Worm (Caenorhabditis elegans): ENCODE measurements around the gene cnb-1.
A peak's percentile ranks its signal among the peaks of the same experiment; 100 is the strongest.

The cnb-1 gene

DNA sequence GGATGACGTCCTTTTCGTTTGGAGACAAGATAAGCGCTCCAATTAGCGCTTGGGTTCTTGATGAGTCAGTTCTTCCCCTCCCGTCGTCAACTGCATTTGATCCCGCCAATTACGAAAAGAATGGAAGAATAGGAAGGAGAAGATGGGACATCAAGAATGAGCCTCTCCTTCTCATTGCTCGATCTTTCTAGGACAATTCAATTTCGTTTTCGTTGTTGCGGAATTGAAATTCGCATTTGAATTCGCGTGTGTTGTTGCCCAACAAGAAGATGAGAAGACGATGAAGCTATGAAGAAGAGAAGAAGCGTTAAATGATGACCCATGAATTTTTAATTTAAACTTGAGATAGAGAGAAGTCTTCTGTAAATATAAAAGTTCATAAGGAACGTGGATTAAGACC lies 38.7 kb upstream of the cnb-1 start:
- no peak for TF ChIP-seq nhr-76 (tag; optimal IDR thresholded peaks at IDR 0.05)
- TF ChIP-seq fkh-10 (GFP tag; optimal IDR thresholded peaks at IDR 0.05), result peak; percentile 36

DNA sequence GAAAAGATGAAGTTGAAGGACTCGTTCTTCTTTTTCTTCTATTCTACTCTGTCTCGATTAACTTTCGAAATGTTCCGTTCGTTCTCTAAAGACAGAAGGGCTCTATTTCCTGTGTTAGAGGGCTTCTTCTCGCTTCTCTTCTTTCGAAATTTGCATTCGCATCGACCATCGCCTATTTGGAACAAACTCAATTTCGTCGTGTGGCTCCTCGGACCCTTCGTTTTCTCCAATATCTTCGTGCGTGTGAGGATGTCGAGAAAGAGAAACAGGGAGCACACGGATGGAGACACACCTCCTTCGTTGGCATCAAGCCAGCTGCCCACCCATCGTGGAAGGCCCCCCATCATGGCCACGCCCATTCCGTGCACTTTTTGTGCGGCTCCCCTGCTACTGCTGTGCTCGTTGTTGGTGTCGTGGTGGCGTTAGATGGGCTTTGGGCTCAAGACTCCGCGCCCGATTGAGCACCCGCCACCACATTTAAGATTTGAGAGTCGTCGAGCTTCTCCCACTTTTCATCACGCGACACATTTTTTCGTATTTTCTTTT lies 34.3 kb upstream of the cnb-1 start:
- TF ChIP-seq nhr-76 (tag; optimal IDR thresholded peaks at IDR 0.05) (no peak), nfya-1 (tag; optimal IDR thresholded peaks at IDR 0.05; ENCODE audit: insufficient read depth) (peak; percentile 27), fkh-10 (GFP tag; optimal IDR thresholded peaks at IDR 0.05) (peak; percentile 91)

DNA sequence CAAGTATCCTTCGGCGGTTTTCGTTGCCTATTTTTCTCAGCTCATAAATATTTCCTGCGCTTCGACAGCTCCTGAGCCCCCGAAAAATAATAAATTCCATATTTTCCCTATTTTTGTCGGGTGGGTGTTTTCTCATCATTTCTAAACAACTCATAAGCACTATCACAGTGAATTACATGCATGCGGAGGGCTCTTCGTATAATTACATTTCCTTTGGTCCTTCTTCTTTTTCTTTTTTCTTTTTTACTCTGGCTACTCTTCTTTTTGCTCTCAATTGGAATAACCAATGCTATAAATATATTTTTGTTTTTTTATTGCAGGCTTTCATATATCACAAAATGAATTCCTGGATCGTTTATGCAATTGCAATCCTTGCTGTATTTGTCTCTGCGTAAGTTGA lies 33.6 kb upstream of the cnb-1 start, which contains the start of gene T02E9.5:
T02E9.5 (plus strand) TSS at position 321 of the 400 bp plus-strand sequence.
- TF ChIP-seq elt-3 (tag; optimal IDR thresholded peaks at IDR 0.05) (no peak), nhr-67 (tag; optimal IDR thresholded peaks at IDR 0.05) (no peak), ZK546.5 (tag; optimal IDR thresholded peaks at IDR 0.05) (no peak), ama-1 (optimal IDR thresholded peaks at IDR 0.05) (no peak), nhr-76 (tag; optimal IDR thresholded peaks at IDR 0.05) (no peak), lsy-12 (tag; optimal IDR thresholded peaks at IDR 0.05) (no peak), elt-1 (tag; optimal IDR thresholded peaks at IDR 0.05) (no peak), nhr-77 (tag; optimal IDR thresholded peaks at IDR 0.05) (no peak), ztf-4 (tag; optimal IDR thresholded peaks at IDR 0.05) (no peak), unc-39 (tag; optimal IDR thresholded peaks at IDR 0.05) (no peak), jun-1 (tag; optimal IDR thresholded peaks at IDR 0.05) (no peak), ceh-82 (tag; optimal IDR thresholded peaks at IDR 0.05) (no peak), lin-39 (tag; optimal IDR thresholded peaks at IDR 0.05) (no peak), egl-27 (tag; optimal IDR thresholded peaks at IDR 0.05) (no peak)

DNA sequence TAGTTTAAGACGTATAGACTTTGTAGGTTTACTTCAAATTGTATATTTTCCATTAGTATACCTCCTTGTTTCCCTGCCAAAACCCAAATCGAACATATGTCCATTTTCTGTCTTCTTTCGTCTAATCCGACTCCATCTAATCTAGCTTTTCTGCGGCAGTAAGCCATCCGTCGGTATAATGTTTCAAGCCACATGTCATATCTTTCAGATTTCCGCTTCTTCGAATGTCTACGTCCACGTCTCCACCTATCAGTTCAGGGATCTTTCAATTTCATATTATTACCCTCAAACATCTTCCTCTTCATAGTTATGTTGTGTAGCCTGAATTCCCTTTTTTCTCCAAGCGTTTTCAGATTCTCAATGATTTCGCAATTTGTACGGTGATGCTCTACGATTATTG lies 31.4 kb upstream of the cnb-1 start:
- peak; percentile 48 for TF ChIP-seq nhr-43 (tag; optimal IDR thresholded peaks at IDR 0.05; ENCODE audit: poor library complexity, severe bottlenecking)
- peak; percentile 60 for TF ChIP-seq elt-1 (tag; optimal IDR thresholded peaks at IDR 0.05)
- TF ChIP-seq ztf-4 (tag; optimal IDR thresholded peaks at IDR 0.05), result no peak
- TF ChIP-seq mdl-1 (tag; optimal IDR thresholded peaks at IDR 0.05), result no peak
- peak; percentile 15 for TF ChIP-seq nhr-28 (tag; optimal IDR thresholded peaks at IDR 0.05)

DNA sequence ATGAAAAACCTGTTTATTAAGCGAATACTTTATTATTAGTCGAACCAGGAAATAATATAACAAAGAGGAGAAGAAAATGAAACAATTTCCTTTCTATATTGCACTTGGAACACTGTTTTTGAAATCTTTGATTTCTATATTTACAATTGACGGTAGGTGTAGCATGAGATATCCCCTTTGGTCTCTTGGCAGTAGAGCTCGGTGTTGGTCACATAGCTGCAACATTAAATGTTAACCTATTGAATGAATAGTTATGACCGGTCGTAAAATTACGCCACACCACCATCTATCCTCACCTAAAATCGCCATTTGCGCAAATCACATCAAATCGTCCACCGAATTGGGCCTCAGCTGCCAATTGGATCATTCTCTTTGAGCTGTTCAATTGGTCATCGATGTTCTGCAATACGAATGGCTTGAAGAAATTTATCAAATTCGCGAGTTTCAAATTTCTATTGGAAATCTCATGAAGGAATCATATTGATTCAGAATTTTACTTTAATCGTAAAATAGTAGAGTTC lies 30.7 kb upstream of the cnb-1 start:
- TF ChIP-seq nfya-1 (tag; optimal IDR thresholded peaks at IDR 0.05; ENCODE audit: insufficient read depth) (no peak), mml-1 (tag; optimal IDR thresholded peaks at IDR 0.05) (no peak), ZK546.5 (tag; optimal IDR thresholded peaks at IDR 0.05) (no peak), zag-1 (tag; optimal IDR thresholded peaks at IDR 0.05) (no peak), nhr-25 (tag; optimal IDR thresholded peaks at IDR 0.05) (no peak), pqm-1 (tag; optimal IDR thresholded peaks at IDR 0.05) (no peak), skn-1 (tag; optimal IDR thresholded peaks at IDR 0.05) (no peak), aly-2 (tag; optimal IDR thresholded peaks at IDR 0.05) (no peak), lin-39 (tag; optimal IDR thresholded peaks at IDR 0.05) (no peak), fkh-10 (GFP tag; optimal IDR thresholded peaks at IDR 0.05) (no peak), sea-2 (GFP tag; optimal IDR thresholded peaks at IDR 0.05) (no peak), fkh-2 (tag; optimal IDR thresholded peaks at IDR 0.05) (no peak), nhr-12 (tag; optimal IDR thresholded peaks at IDR 0.05) (no peak), nhr-67 (tag; optimal IDR thresholded peaks at IDR 0.05) (no peak), daf-12 (tag; optimal IDR thresholded peaks at IDR 0.05) (no peak), unc-39 (tag; optimal IDR thresholded peaks at IDR 0.05) (no peak), ztf-4 (tag; optimal IDR thresholded peaks at IDR 0.05) (no peak), nhr-28 (tag; optimal IDR thresholded peaks at IDR 0.05) (no peak)

DNA sequence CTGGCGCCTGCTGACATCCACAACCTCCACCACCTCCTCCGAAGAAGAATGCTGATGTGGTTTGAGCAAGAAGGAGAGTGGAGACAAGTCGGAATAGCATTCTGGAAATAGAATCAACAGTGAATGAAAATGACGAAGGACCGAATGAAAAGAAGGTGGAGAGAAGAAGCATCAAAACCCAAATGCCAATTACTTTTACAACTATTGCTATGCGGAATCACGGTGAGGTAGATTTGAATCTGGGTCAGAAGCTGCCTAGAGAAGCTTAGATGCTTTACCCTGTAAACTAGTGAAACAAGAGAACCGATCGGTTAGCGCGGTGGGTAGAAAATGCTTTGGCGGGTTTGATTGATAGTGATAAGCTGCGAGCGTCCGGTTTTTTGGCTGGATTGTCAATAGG lies 28.6 kb upstream of the cnb-1 start, which contains the start of gene grl-7:
grl-7 (minus strand) TSS at position 101 of the 400 bp plus-strand sequence.
- no peak for TF ChIP-seq unc-39 (tag; optimal IDR thresholded peaks at IDR 0.05)
- peak; percentile 30 for TF ChIP-seq nhr-43 (tag; optimal IDR thresholded peaks at IDR 0.05; ENCODE audit: poor library complexity, severe bottlenecking)

DNA sequence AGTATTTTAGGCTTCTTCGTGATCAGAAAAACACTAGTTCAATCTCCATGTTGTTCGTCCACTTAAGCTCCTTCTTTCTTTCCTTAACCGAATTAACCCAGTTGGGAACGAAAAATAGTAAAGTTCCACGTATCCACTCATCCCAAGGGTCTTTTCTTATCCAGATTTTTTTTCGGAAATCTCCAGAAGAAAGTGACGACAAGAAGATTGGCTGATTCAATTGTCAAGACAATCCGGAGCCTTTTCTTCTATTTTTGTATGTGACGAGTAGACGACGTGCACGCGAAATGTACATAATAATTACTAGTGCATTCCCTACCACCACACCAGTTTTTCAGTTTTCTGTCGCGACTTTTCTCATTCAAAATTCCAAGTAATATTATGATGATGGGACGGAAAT lies 24.3 kb upstream of the cnb-1 start:
- TF ChIP-seq nhr-11 (tag; optimal IDR thresholded peaks at IDR 0.05), result no peak
- peak; percentile 35 for TF ChIP-seq fkh-10 (GFP tag; optimal IDR thresholded peaks at IDR 0.05)

Data from whole organism, L3 larva.